Worm (Caenorhabditis elegans) whole organism, L1 larva: ENCODE data around the gene F59B2.8.

Experiments used
- C16A3.4 ChIP-seq: fragments of 150-350 bp; optimal IDR thresholded peaks from 2 replicates; lab custom pipeline; 2014; ENCODE audit warnings: missing biosample characterization, missing genetic modification characterization
- alr-1 ChIP-seq: fragments of 200-800 bp; sonication (Bioruptor generic); optimal IDR thresholded peaks from 2 replicates; lab custom pipeline; 2018; ENCODE audit warnings: borderline replicate concordance, mild to moderate bottlenecking, missing genetic modification characterization, missing compliant biosample characterization
- ama-1 ChIP-seq: fragments of 150-350 bp; optimal IDR thresholded peaks from 2 replicates; lab custom pipeline; 2014
- blmp-1 ChIP-seq: fragments of 150-350 bp; optimal IDR thresholded peaks from 2 replicates; lab custom pipeline; 2014; ENCODE audit warnings: missing biosample characterization, missing genetic modification characterization
- ceh-82 ChIP-seq, 3 experiments: fragments of 150-350 bp in 1 of 3; sonication (generic microtip) in 2 of 3; optimal IDR thresholded peaks; 2 replicates each; lab custom pipeline; 2014 to 2017; ENCODE audit warnings: missing biosample characterization in 3 of 3, missing genetic modification characterization in 3 of 3
- efl-3 ChIP-seq: fragments of 200-800 bp; sonication (Bioruptor generic); optimal IDR thresholded peaks from 2 replicates; lab custom pipeline; 2018; ENCODE audit warnings: mild to moderate bottlenecking, missing genetic modification characterization, missing compliant biosample characterization
- mdl-1 ChIP-seq, 2 experiments: fragments of 150-350 bp; optimal IDR thresholded peaks; 2 replicates each; lab custom pipeline; 2014 to 2017; ENCODE audit warnings: missing biosample characterization in 2 of 2, missing genetic modification characterization in 2 of 2, inconsistent platforms in 1 of 2
- nhr-237 ChIP-seq: fragments of 150-350 bp; optimal IDR thresholded peaks from 2 replicates; lab custom pipeline; 2014; ENCODE audit warnings: missing biosample characterization, missing genetic modification characterization
- pax-3 ChIP-seq: fragments of 200-800 bp; sonication (Bioruptor generic); optimal IDR thresholded peaks from 2 replicates; lab custom pipeline; 2018; ENCODE audit warnings: mild to moderate bottlenecking, missing genetic modification characterization, moderate library complexity, missing compliant biosample characterization
- unc-130 ChIP-seq: fragments of 150-350 bp; optimal IDR thresholded peaks from 2 replicates; lab custom pipeline; 2017; ENCODE audit warnings: missing biosample characterization, missing genetic modification characterization, inconsistent platforms
- xbp-1 ChIP-seq: sonication (generic microtip); optimal IDR thresholded peaks from 2 replicates; lab custom pipeline; 2016; ENCODE audit warnings: missing genetic modification characterization, missing compliant biosample characterization
- zag-1 ChIP-seq: fragments of 150-350 bp; optimal IDR thresholded peaks from 2 replicates; lab custom pipeline; 2014; ENCODE audit warnings: missing biosample characterization, missing genetic modification characterization

DNA sequence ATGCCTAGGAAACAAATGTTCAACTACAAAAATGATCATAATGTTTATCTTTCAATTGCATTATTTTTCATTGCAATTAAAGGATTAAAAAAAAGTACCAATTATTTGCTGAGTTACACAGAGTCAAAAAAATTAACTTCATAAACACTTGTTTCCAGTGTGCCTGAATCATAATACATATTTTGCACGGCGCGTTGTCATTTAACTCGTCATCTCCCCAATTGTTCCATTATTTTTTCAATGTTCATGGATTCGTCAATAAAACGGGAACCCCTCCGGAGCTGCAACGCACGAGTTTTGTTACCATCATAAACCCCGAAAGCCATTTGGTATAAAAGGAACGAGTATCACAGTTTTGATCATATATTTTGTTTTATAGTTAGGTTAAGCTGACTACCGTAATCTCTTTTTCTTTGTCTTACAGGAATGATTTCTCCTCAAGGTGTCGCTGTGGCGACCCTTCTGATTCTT is 7.2 kb upstream of the F59B2.8 start, which contains the start of gene F59B2.12:
- TF ChIP-seq C16A3.4 (no peak), ama-1 (no peak), zag-1 (tag; lab: Kevin White, UChicago) (no peak), blmp-1 (tag; lab: Kevin White, UChicago) (no peak), xbp-1 (no peak), efl-3 (GFP tag; lab: Kevin White, UChicago) (no peak), alr-1 (tag; lab: Kevin White, UChicago) (no peak), nhr-237 (tag; lab: Kevin White, UChicago) (no peak), unc-130 (tag; lab: Kevin White, UChicago) (no peak), mdl-1 (tag; optimal IDR thresholded peaks at IDR 0.05; lab: Kevin White, UChicago) (no peak), ceh-82 (tag; optimal IDR thresholded peaks at IDR 0.05; lab: Kevin White, UChicago) (no peak), pax-3 (tag; lab: Kevin White, UChicago) (no peak)
